Worm (Caenorhabditis elegans) whole organism, late embryonic: ENCODE results near the gene srt-45.

Source experiments
- ceh-2 ChIP-seq: sonication (generic microtip); optimal IDR thresholded peaks from 2 replicates; lab custom pipeline; 2016; ENCODE audit warnings: missing genotype, missing genetic modification characterization, missing compliant biosample characterization
- ceh-45 ChIP-seq: fragments of 200-800 bp; sonication (Bioruptor generic); IDR thresholded peaks from 2 replicates; pipeline ENCODE4 v1.3.6; 2022; ENCODE audit warnings: missing genetic modification reagents, missing genetic modification characterization, missing compliant biosample characterization
- dmd-4 ChIP-seq: sonication (generic microtip); optimal IDR thresholded peaks from 2 replicates; lab custom pipeline; 2016; ENCODE audit warnings: borderline replicate concordance, missing genetic modification characterization, missing compliant biosample characterization
- elt-2 ChIP-seq: sonication (generic microtip); optimal IDR thresholded peaks from 2 replicates; lab custom pipeline; 2016; ENCODE audit warnings: missing genetic modification reagents, missing genetic modification characterization, missing compliant biosample characterization
- hlh-15 ChIP-seq: sonication (generic microtip); optimal IDR thresholded peaks from 2 replicates; lab custom pipeline; 2016; ENCODE audit warnings: missing genetic modification characterization, missing compliant biosample characterization
- pqm-1 ChIP-seq: sonication (generic microtip); optimal IDR thresholded peaks from 2 replicates; lab custom pipeline; 2016; ENCODE audit warnings: missing genetic modification characterization, missing compliant biosample characterization
- tbx-2 ChIP-seq: sonication (generic microtip); optimal IDR thresholded peaks from 2 replicates; lab custom pipeline; 2016; ENCODE audit warnings: missing genetic modification characterization, missing compliant biosample characterization

- TF ChIP-seq pqm-1 (tag; lab: Kevin White, UChicago) (no peak), ceh-2 (no peak), ceh-45 (GFP tag; lab: Robert Waterston, UW) (no peak), hlh-15 (tag; lab: Kevin White, UChicago) (no peak), elt-2 (tag; lab: Kevin White, UChicago) (no peak), tbx-2 (tag; lab: Kevin White, UChicago) (no peak), dmd-4 (tag; lab: Kevin White, UChicago) (no peak)
Measured at ce11 chrV:19744210-19744609, 39.7 kb upstream of the srt-45 start.
